Worm (Caenorhabditis elegans) whole organism, young adult: ENCODE measurements around the gene K02D10.2.

ENCODE experiments used
- B0035.1 ChIP-seq: sonication (generic microtip); optimal IDR thresholded peaks from 2 replicates; lab custom pipeline; 2016; ENCODE audit warnings: missing genetic modification characterization, mild to moderate bottlenecking, missing compliant biosample characterization, missing genotype, missing genetic modification reagents
- F22D6.2 ChIP-seq: sonication (generic microtip); optimal IDR thresholded peaks from 2 replicates; lab custom pipeline; 2016; ENCODE audit warnings: mild to moderate bottlenecking, missing genetic modification characterization, missing compliant biosample characterization
- F23B12.7 ChIP-seq: sonication (generic microtip); optimal IDR thresholded peaks from 2 replicates; lab custom pipeline; 2017; ENCODE audit warnings: missing genetic modification characterization, mild to moderate bottlenecking, missing compliant biosample characterization, antibody characterized with exemption, moderate library complexity; ENCODE audit not compliant: insufficient read depth
- F37B4.10 ChIP-seq: fragments of 200-800 bp; sonication (Bioruptor generic); IDR thresholded peaks from 2 replicates; pipeline ENCODE4 v1.3.6; 2022; ENCODE audit warnings: missing genetic modification characterization, missing compliant biosample characterization
- Y53G8AR.9 ChIP-seq: fragments of 200-800 bp; sonication (Bioruptor generic); conservative IDR thresholded peaks from 2 replicates; pipeline ENCODE4 v1.3.6; 2022; ENCODE audit warnings: missing genetic modification reagents, missing genetic modification characterization, missing compliant biosample characterization
- Y56A3A.18 ChIP-seq: fragments of 200-800 bp; sonication (Bioruptor generic); IDR thresholded peaks from 2 replicates; pipeline ENCODE4 v1.3.6; 2022; ENCODE audit warnings: missing genetic modification reagents, missing genetic modification characterization, missing compliant biosample characterization
- Y79H2A.3 ChIP-seq: fragments of 200-800 bp; sonication (Bioruptor generic); conservative IDR thresholded peaks from 2 replicates; pipeline ENCODE4 v1.3.6; 2022; ENCODE audit warnings: missing genetic modification reagents, missing genetic modification characterization, missing compliant biosample characterization
- aptf-2 ChIP-seq: fragments of 200-800 bp; sonication (Bioruptor generic); conservative IDR thresholded peaks from 2 replicates; pipeline ENCODE4 v1.3.6; 2022; ENCODE audit warnings: missing genetic modification reagents, missing genetic modification characterization, missing compliant biosample characterization
- aptf-3 ChIP-seq: fragments of 200-800 bp; sonication (Bioruptor generic); IDR thresholded peaks from 2 replicates; pipeline ENCODE4 v1.3.6; 2022; ENCODE audit warnings: missing genetic modification characterization, missing compliant biosample characterization
- atf-7 ChIP-seq: sonication (generic microtip); optimal IDR thresholded peaks from 2 replicates; lab custom pipeline; 2017; ENCODE audit warnings: mild to moderate bottlenecking, missing genetic modification characterization, missing compliant biosample characterization
- cebp-1 ChIP-seq, 2 experiments: fragments of 200-800 bp in 1 of 2; sonication (Bioruptor generic) in 1 of 2; sonication (generic microtip) in 1 of 2; IDR thresholded peaks in 1 of 2; optimal IDR thresholded peaks in 1 of 2; 2 replicates each; pipeline versions ENCODE4 v1.3.6 to Lab custom; 2017 to 2022; ENCODE audit warnings: missing compliant biosample characterization in 2 of 2, missing genetic modification characterization in 2 of 2, mild to moderate bottlenecking in 1 of 2, missing genetic modification reagents in 1 of 2, moderate library complexity in 1 of 2
- ceh-100 ChIP-seq: fragments of 200-800 bp; sonication (Bioruptor generic); IDR thresholded peaks from 2 replicates; pipeline ENCODE4 v1.3.6; 2022; ENCODE audit warnings: missing genetic modification reagents, missing genetic modification characterization, missing compliant biosample characterization
- ceh-27 ChIP-seq: fragments of 200-800 bp; sonication (Bioruptor generic); optimal IDR thresholded peaks from 2 replicates; lab custom pipeline; 2018; ENCODE audit warnings: mild to moderate bottlenecking, missing genetic modification characterization, moderate library complexity, missing compliant biosample characterization
- dox-1 ChIP-seq: fragments of 200-800 bp; sonication (Bioruptor generic); IDR thresholded peaks from 2 replicates; pipeline ENCODE4 v1.3.6; 2022; ENCODE audit warnings: missing genetic modification reagents, missing genetic modification characterization, missing compliant biosample characterization
- egl-44 ChIP-seq: fragments of 200-800 bp; sonication (Bioruptor generic); IDR thresholded peaks from 2 replicates; pipeline ENCODE4 v1.3.6; 2022; ENCODE audit warnings: missing genetic modification reagents, missing genetic modification characterization, missing compliant biosample characterization
- egrh-3 ChIP-seq: fragments of 200-800 bp; sonication (Bioruptor generic); IDR thresholded peaks from 2 replicates; pipeline ENCODE4 v1.3.6; 2022; ENCODE audit warnings: missing genetic modification reagents, missing genetic modification characterization, missing compliant biosample characterization
- ets-4 ChIP-seq: fragments of 200-800 bp; sonication (Bioruptor generic); optimal IDR thresholded peaks from 2 replicates; lab custom pipeline; 2018; ENCODE audit warnings: mild to moderate bottlenecking, missing genetic modification characterization, missing compliant biosample characterization
- gei-17 ChIP-seq: fragments of 200-800 bp; sonication (Bioruptor generic); optimal IDR thresholded peaks from 2 replicates; lab custom pipeline; 2018; ENCODE audit warnings: mild to moderate bottlenecking, missing genetic modification characterization, missing compliant biosample characterization
- hlh-26 ChIP-seq: fragments of 200-800 bp; sonication (Bioruptor generic); conservative IDR thresholded peaks from 2 replicates; pipeline ENCODE4 v1.3.6; 2022; ENCODE audit warnings: missing genetic modification reagents, missing genetic modification characterization, missing compliant biosample characterization
- hmg-20 ChIP-seq: fragments of 200-800 bp; sonication (Bioruptor generic); IDR thresholded peaks from 2 replicates; pipeline ENCODE4 v1.3.6; 2022; ENCODE audit warnings: missing genetic modification reagents, missing genetic modification characterization, missing compliant biosample characterization
- lin-40 ChIP-seq: sonication (generic microtip); optimal IDR thresholded peaks from 2 replicates; lab custom pipeline; 2016; ENCODE audit warnings: missing genetic modification characterization, mild to moderate bottlenecking, missing compliant biosample characterization, missing genotype, missing genetic modification reagents
- lir-1 ChIP-seq: fragments of 200-800 bp; sonication (Bioruptor generic); conservative IDR thresholded peaks from 2 replicates; pipeline ENCODE4 v1.3.6; 2022; ENCODE audit warnings: missing genetic modification reagents, missing genetic modification characterization, missing compliant biosample characterization
- lsl-1 ChIP-seq: fragments of 200-800 bp; sonication (Bioruptor generic); optimal IDR thresholded peaks from 2 replicates; lab custom pipeline; 2018; ENCODE audit warnings: mild to moderate bottlenecking, missing genetic modification characterization, moderate library complexity, missing compliant biosample characterization
- mcd-1 ChIP-seq: fragments of 200-800 bp; sonication (Bioruptor generic); IDR thresholded peaks from 2 replicates; pipeline ENCODE4 v1.3.6; 2022; ENCODE audit warnings: missing genetic modification reagents, missing genetic modification characterization, missing compliant biosample characterization
- nfya-2 ChIP-seq: fragments of 200-800 bp; sonication (Bioruptor generic); IDR thresholded peaks from 2 replicates; pipeline ENCODE4 v1.3.6; 2022; ENCODE audit warnings: missing genetic modification reagents, missing genetic modification characterization, missing compliant biosample characterization
- nfyb-1 ChIP-seq: fragments of 200-800 bp; sonication (Bioruptor generic); IDR thresholded peaks from 2 replicates; pipeline ENCODE4 v1.3.6; 2022; ENCODE audit warnings: missing genetic modification reagents, missing genetic modification characterization, missing compliant biosample characterization
- nhr-80 ChIP-seq: sonication (generic microtip); optimal IDR thresholded peaks from 2 replicates; lab custom pipeline; 2016; ENCODE audit warnings: missing genetic modification characterization, missing compliant biosample characterization
- nhr-90 ChIP-seq: sonication (generic microtip); optimal IDR thresholded peaks from 2 replicates; lab custom pipeline; 2016; ENCODE audit warnings: missing genotype, mild to moderate bottlenecking, missing genetic modification characterization, missing compliant biosample characterization
- pbrm-1 ChIP-seq: fragments of 200-800 bp; sonication (Bioruptor generic); IDR thresholded peaks from 2 replicates; pipeline ENCODE4 v1.3.6; 2022; ENCODE audit warnings: missing genetic modification reagents, missing genetic modification characterization, missing compliant biosample characterization
- pha-4 ChIP-seq: fragments of 150-350 bp; sonication (generic microtip); optimal IDR thresholded peaks from 2 replicates; lab custom pipeline; 2014; ENCODE audit warnings: missing biosample characterization, missing genetic modification reagents, missing genetic modification characterization
- rec-8 ChIP-seq, 2 experiments: sonication (generic microtip); optimal IDR thresholded peaks; 2 replicates each; lab custom pipeline; 2016; ENCODE audit warnings: mild to moderate bottlenecking in 2 of 2, missing genetic modification characterization in 2 of 2, missing genetic modification reagents in 2 of 2, missing genotype in 2 of 2, missing biosample characterization in 1 of 2, missing compliant biosample characterization in 1 of 2, moderate library complexity in 1 of 2
- snpc-1.1 ChIP-seq: sonication (generic microtip); optimal IDR thresholded peaks from 2 replicates; lab custom pipeline; 2017; ENCODE audit warnings: missing genetic modification characterization, mild to moderate bottlenecking, missing compliant biosample characterization, antibody characterized with exemption, moderate library complexity, missing genotype, missing genetic modification reagents; ENCODE audit not compliant: insufficient read depth
- snpc-3.4 ChIP-seq: sonication (generic microtip); optimal IDR thresholded peaks from 2 replicates; lab custom pipeline; 2017; ENCODE audit warnings: missing genetic modification characterization, mild to moderate bottlenecking, missing compliant biosample characterization, antibody characterized with exemption, moderate library complexity, missing genotype, missing genetic modification reagents
- snpc-4 ChIP-seq, 5 experiments: fragments of 150-350 bp in 1 of 5; sonication (generic microtip) in 4 of 5; optimal IDR thresholded peaks; 2 replicates each; lab custom pipeline; 2014 to 2018; ENCODE audit warnings: missing genetic modification characterization in 5 of 5, missing biosample characterization in 3 of 5, antibody characterized with exemption in 2 of 5, mild to moderate bottlenecking in 2 of 5, missing compliant biosample characterization in 2 of 5, missing genotype in 2 of 5, moderate library complexity in 2 of 5, missing genetic modification reagents in 1 of 5
- somi-1 ChIP-seq: fragments of 200-800 bp; sonication (Bioruptor generic); optimal IDR thresholded peaks from 2 replicates; lab custom pipeline; 2018; ENCODE audit warnings: mild to moderate bottlenecking, missing genetic modification characterization, missing compliant biosample characterization
- sptf-2 ChIP-seq: fragments of 200-800 bp; sonication (Bioruptor generic); optimal IDR thresholded peaks from 2 replicates; lab custom pipeline; 2018; ENCODE audit warnings: mild to moderate bottlenecking, missing genetic modification characterization, missing compliant biosample characterization
- tbp1 ChIP-seq: fragments of 200-800 bp; sonication (Bioruptor generic); optimal IDR thresholded peaks from 2 replicates; lab custom pipeline; 2018; ENCODE audit warnings: mild to moderate bottlenecking, missing genetic modification characterization, missing compliant biosample characterization
- unc-62 ChIP-seq: fragments of 150-350 bp; optimal IDR thresholded peaks from 2 replicates; lab custom pipeline; 2014; ENCODE audit warnings: missing biosample characterization, missing genetic modification reagents, missing genetic modification characterization
- ztf-25 ChIP-seq: fragments of 200-800 bp; sonication (Bioruptor generic); IDR thresholded peaks from 2 replicates; pipeline ENCODE4 v1.3.6; 2022; ENCODE audit warnings: missing genetic modification reagents, missing genetic modification characterization, missing compliant biosample characterization
- ztf-26 ChIP-seq: sonication (generic microtip); optimal IDR thresholded peaks from 2 replicates; lab custom pipeline; 2017; ENCODE audit warnings: missing genetic modification characterization, missing compliant biosample characterization
- ztf-28 ChIP-seq: fragments of 200-800 bp; sonication (Bioruptor generic); IDR thresholded peaks from 2 replicates; pipeline ENCODE4 v1.3.6; 2022; ENCODE audit warnings: missing genetic modification reagents, missing genetic modification characterization, missing compliant biosample characterization
- ztf-3 ChIP-seq: fragments of 200-800 bp; sonication (Bioruptor generic); optimal IDR thresholded peaks from 2 replicates; lab custom pipeline; 2018; ENCODE audit warnings: mild to moderate bottlenecking, missing genetic modification characterization, missing compliant biosample characterization
- ztf-6 ChIP-seq: fragments of 200-800 bp; sonication (Bioruptor generic); IDR thresholded peaks from 2 replicates; pipeline ENCODE4 v1.3.6; 2022; ENCODE audit warnings: missing genetic modification reagents, missing genetic modification characterization, missing compliant biosample characterization

K02D10.2 gene

ce11 chrIII:8801864-8802818 lies 31.1 kb upstream of the K02D10.2 start:
- TF ChIP-seq sptf-2 (GFP tag; lab: Kevin White, UChicago) (no peak), ztf-28 (GFP tag; lab: Robert Waterston, UW) (no peak), atf-7 (peak; percentile 98), ets-4 (GFP tag; lab: Kevin White, UChicago) (peak; percentile 78), egrh-3 (peak; percentile 53; the same call in 1 of the 2 replicates), F37B4.10 (GFP tag; lab: Robert Waterston, UW) (no peak), pha-4 (peak; percentile 90), nhr-80 (tag; lab: Kevin White, UChicago) (peak; percentile 99), lir-1 (GFP tag; lab: Robert Waterston, UW) (peak; percentile 49; the same call in 1 of the 2 replicates), cebp-1 (GFP tag; IDR thresholded peaks at IDR 0.05; lab: Robert Waterston, UW) (no peak), cebp-1 (tag; optimal IDR thresholded peaks at IDR 0.05; lab: Kevin White, UChicago) (peak; percentile 92), rec-8 (tag; optimal IDR thresholded peaks at IDR 0.05; lab: Kevin White, UChicago) (no peak), unc-62 (GFP tag; lab: Kevin White, UChicago) (peak; percentile 89), hlh-26 (GFP tag; lab: Robert Waterston, UW) (no peak), nhr-90 (tag; lab: Kevin White, UChicago) (peak; percentile 85), gei-17 (peak; percentile 73), ztf-3 (GFP tag; lab: Kevin White, UChicago) (peak; percentile 83), B0035.1 (tag; lab: Kevin White, UChicago) (peak; percentile 67), hmg-20 (GFP tag; lab: Robert Waterston, UW) (no peak), tbp1 (peak; percentile 57), Y53G8AR.9 (GFP tag; lab: Robert Waterston, UW) (0 out of 2 replicates have a peak, but pooled peaks have one; percentile 72), F23B12.7 (tag; lab: Kevin White, UChicago) (peak; percentile 80), F22D6.2 (tag; lab: Kevin White, UChicago) (peak; percentile 77), ceh-100 (GFP tag; lab: Robert Waterston, UW) (peak; percentile 37; the same call in 1 of the 2 replicates), lin-40 (tag; lab: Kevin White, UChicago) (peak; percentile 96), Y56A3A.18 (GFP tag; lab: Robert Waterston, UW) (0 out of 2 replicates have a peak, but pooled peaks have one; percentile 21), aptf-3 (no peak), snpc-4 (GFP tag; optimal IDR thresholded peaks at IDR 0.05; lab: Kevin White, UChicago) (no peak), snpc-4 (tag; optimal IDR thresholded peaks at IDR 0.05; lab: Kevin White, UChicago) (peak; percentile 49 to 76 (median 74)), ceh-27 (GFP tag; lab: Kevin White, UChicago) (peak; percentile 90), nfyb-1 (GFP tag; lab: Robert Waterston, UW) (peak; percentile 88), aptf-2 (no peak), ztf-26 (tag; lab: Kevin White, UChicago) (peak; percentile 84), dox-1 (peak; percentile 88), ztf-6 (GFP tag; lab: Robert Waterston, UW) (no peak), mcd-1 (GFP tag; lab: Robert Waterston, UW) (peak; percentile 69), lsl-1 (GFP tag; lab: Kevin White, UChicago) (no peak), snpc-1.1 (tag; lab: Kevin White, UChicago) (peak; percentile 57), pbrm-1 (GFP tag; lab: Robert Waterston, UW) (peak; percentile 79), somi-1 (GFP tag; lab: Kevin White, UChicago) (peak; percentile 94), nfya-2 (GFP tag; lab: Robert Waterston, UW) (no peak), egl-44 (no peak; the same call in 1 of the 2 replicates), snpc-3.4 (peak; percentile 53), Y79H2A.3 (no peak), ztf-25 (no peak)
